Worm (Caenorhabditis elegans) whole organism, L4/young adult: ENCODE data around the gene R186.3.

ENCODE experiments used
- W03F9.2 ChIP-seq: fragments of 150-350 bp; optimal IDR thresholded peaks from 2 replicates; lab custom pipeline; 2014; ENCODE audit warnings: missing biosample characterization, missing genetic modification characterization
- dao-5 ChIP-seq: sonication (generic microtip); optimal IDR thresholded peaks from 2 replicates; lab custom pipeline; 2016; ENCODE audit warnings: missing genotype, missing genetic modification characterization, moderate library complexity, missing compliant biosample characterization
- him-1 ChIP-seq: sonication (generic microtip); optimal IDR thresholded peaks from 2 replicates; lab custom pipeline; 2016; ENCODE audit warnings: missing genotype, missing genetic modification reagents, missing genetic modification characterization, missing compliant biosample characterization

DNA sequence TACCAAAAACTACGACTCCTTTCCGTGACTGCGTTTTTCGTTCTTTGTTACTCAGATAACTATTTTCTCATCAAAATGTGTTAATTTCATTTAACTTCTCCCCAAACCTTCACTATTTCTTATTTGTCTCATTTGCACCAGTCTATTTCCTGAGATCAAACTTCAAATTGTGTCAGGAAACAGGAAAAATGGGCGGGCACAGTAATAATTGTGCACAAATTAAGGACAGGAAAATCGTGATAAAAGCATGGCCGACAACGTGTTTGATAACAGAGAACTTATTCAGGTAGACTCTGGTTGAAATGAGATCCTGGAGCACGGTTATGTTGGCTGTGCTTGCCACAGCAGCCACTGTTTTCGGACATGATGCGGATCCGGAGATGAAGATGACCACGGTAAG is 47.3 kb downstream of the R186.3 start, which contains the start of gene lipl-1:
- TF ChIP-seq W03F9.2 (no peak), him-1 (tag; lab: Kevin White, UChicago) (no peak), dao-5 (tag; lab: Kevin White, UChicago) (no peak)
